Worm (Caenorhabditis elegans) whole organism, L3 larva: Measurements from ENCODE around the gene F14B8.6.
A peak's percentile ranks its signal among the peaks of the same experiment; 100 is the strongest.

Source experiments
- R02D3.7 ChIP-seq: fragments of 150-350 bp; optimal IDR thresholded peaks from 2 replicates; lab custom pipeline; 2014; ENCODE audit warnings: missing biosample characterization, missing genetic modification characterization
- aly-2 ChIP-seq: fragments of 150-350 bp; optimal IDR thresholded peaks from 2 replicates; lab custom pipeline; 2014; ENCODE audit warnings: missing biosample characterization, missing genetic modification characterization
- ceh-82 ChIP-seq: fragments of 150-350 bp; optimal IDR thresholded peaks from 2 replicates; lab custom pipeline; 2014; ENCODE audit warnings: missing biosample characterization, missing genetic modification characterization
- elt-1 ChIP-seq: fragments of 150-350 bp; optimal IDR thresholded peaks from 2 replicates; lab custom pipeline; 2014; ENCODE audit warnings: missing biosample characterization, missing genetic modification characterization
- fkh-10 ChIP-seq: sonication (generic microtip); optimal IDR thresholded peaks from 2 replicates; lab custom pipeline; 2017; ENCODE audit warnings: missing biosample characterization, missing genetic modification reagents, missing genetic modification characterization
- nhr-11 ChIP-seq: fragments of 150-350 bp; optimal IDR thresholded peaks from 2 replicates; lab custom pipeline; 2014; ENCODE audit warnings: missing biosample characterization, missing genetic modification characterization
- nhr-12 ChIP-seq: fragments of 150-350 bp; optimal IDR thresholded peaks from 2 replicates; lab custom pipeline; 2014; ENCODE audit warnings: missing biosample characterization, missing genetic modification characterization
- nhr-76 ChIP-seq: fragments of 150-350 bp; sonication (generic microtip); optimal IDR thresholded peaks from 5 replicates; lab custom pipeline; 2014; ENCODE audit warnings: missing biosample characterization, missing genetic modification characterization
- nhr-77 ChIP-seq: fragments of 150-350 bp; optimal IDR thresholded peaks from 2 replicates; lab custom pipeline; 2014; ENCODE audit warnings: missing biosample characterization, missing genetic modification characterization
- pha-4 ChIP-seq: fragments of 150-350 bp; optimal IDR thresholded peaks from 2 replicates; lab custom pipeline; 2014; ENCODE audit warnings: missing biosample characterization, missing genetic modification reagents, missing genetic modification characterization
- sea-2 ChIP-seq: fragments of 150-350 bp; sonication (generic microtip); optimal IDR thresholded peaks from 4 replicates; lab custom pipeline; 2014; ENCODE audit warnings: missing biosample characterization, missing genetic modification reagents, missing genetic modification characterization
- tbx-2 ChIP-seq: sonication (generic microtip); optimal IDR thresholded peaks from 2 replicates; lab custom pipeline; 2016; ENCODE audit warnings: mild to moderate bottlenecking, missing genetic modification characterization, missing compliant biosample characterization
- ztf-11 ChIP-seq: fragments of 150-350 bp; optimal IDR thresholded peaks from 2 replicates; lab custom pipeline; 2014; ENCODE audit warnings: missing biosample characterization, missing genetic modification characterization
- ztf-4 ChIP-seq: fragments of 150-350 bp; optimal IDR thresholded peaks from 2 replicates; lab custom pipeline; 2014; ENCODE audit warnings: missing biosample characterization, missing genetic modification characterization

ce11 chrX:6934453-6934852 lies 2.2 kb upstream of the F14B8.6 start:
- TF ChIP-seq nhr-12 (tag; lab: Kevin White, UChicago) (no peak), pha-4 (tag; lab: Kevin White, UChicago) (peak; percentile 93), elt-1 (tag; lab: Kevin White, UChicago) (no peak), sea-2 (GFP tag; lab: Kevin White, UChicago) (no peak), tbx-2 (tag; lab: Kevin White, UChicago) (no peak), nhr-76 (no peak), ceh-82 (tag; lab: Kevin White, UChicago) (no peak), fkh-10 (GFP tag; lab: Kevin White, UChicago) (peak; percentile 19), R02D3.7 (no peak), nhr-77 (tag; lab: Kevin White, UChicago) (no peak), ztf-11 (tag; lab: Kevin White, UChicago) (no peak), aly-2 (tag; lab: Kevin White, UChicago) (no peak), ztf-4 (tag; lab: Kevin White, UChicago) (no peak), nhr-11 (tag; lab: Kevin White, UChicago) (no peak)
